Worm (Caenorhabditis elegans) whole organism, L4 larva: ENCODE data around the gene F59B2.13.

Experiments used
- ama-1 ChIP-seq: fragments of 150-350 bp; optimal IDR thresholded peaks from 2 replicates; lab custom pipeline; 2014; ENCODE audit warnings: inconsistent platforms, mixed read lengths
- nhr-48 ChIP-seq: sonication (generic microtip); optimal IDR thresholded peaks from 2 replicates; lab custom pipeline; 2016; ENCODE audit warnings: mild to moderate bottlenecking, missing genetic modification characterization, missing compliant biosample characterization

ce11 chrIII:9051714-9052113, 24.9 kb upstream of the F59B2.13 start:
- TF ChIP-seq nhr-48 (tag; lab: Kevin White, UChicago) (no peak), ama-1 (no peak)
